Worm (Caenorhabditis elegans) whole organism, early embryonic: Measurements from ENCODE around the gene ZC204.13.

Experiments used
- F13C5.2 ChIP-seq: sonication (generic microtip); optimal IDR thresholded peaks from 2 replicates; lab custom pipeline; 2017; ENCODE audit warnings: mild to moderate bottlenecking, missing genetic modification characterization, inconsistent platforms, missing compliant biosample characterization
- ama-1 ChIP-seq: fragments of 150-350 bp; optimal IDR thresholded peaks from 2 replicates; lab custom pipeline; 2014
- ets-7 ChIP-seq: sonication (generic microtip); optimal IDR thresholded peaks from 2 replicates; lab custom pipeline; 2016; ENCODE audit warnings: missing genotype, missing genetic modification characterization, missing compliant biosample characterization
- flt-1 ChIP-seq: fragments of 200-800 bp; sonication (Bioruptor generic); IDR thresholded peaks from 2 replicates; pipeline ENCODE4 v1.3.6; 2022; ENCODE audit warnings: missing genetic modification characterization, missing compliant biosample characterization
- hmg-4 ChIP-seq: fragments of 200-800 bp; sonication (Bioruptor generic); optimal IDR thresholded peaks from 2 replicates; lab custom pipeline; 2018; ENCODE audit warnings: mild to moderate bottlenecking, missing genetic modification characterization, missing compliant biosample characterization
- tbx-11 ChIP-seq: fragments of 200-800 bp; sonication (Bioruptor generic); IDR thresholded peaks from 2 replicates; pipeline ENCODE4 v1.3.6; 2022; ENCODE audit warnings: missing genetic modification characterization, missing compliant biosample characterization
- tbx-37 ChIP-seq: fragments of 200-800 bp; sonication (Bioruptor generic); conservative IDR thresholded peaks from 2 replicates; pipeline ENCODE4 v1.3.6; 2022; ENCODE audit warnings: missing genetic modification reagents, missing genetic modification characterization, missing compliant biosample characterization

- TF ChIP-seq ama-1 (lab: Kevin White, UChicago) (no peak), tbx-11 (GFP tag; lab: Robert Waterston, UW) (no peak), hmg-4 (GFP tag; lab: Kevin White, UChicago) (no peak), F13C5.2 (tag; lab: Kevin White, UChicago) (no peak), tbx-37 (no peak), flt-1 (GFP tag; lab: Robert Waterston, UW) (no peak), ets-7 (tag; lab: Kevin White, UChicago) (no peak)
Measured at ce11 chrII:1670985-1671384, 10.2 kb upstream of the ZC204.13 start.
